Worm (Caenorhabditis elegans) whole organism, young adult: ENCODE results near the gene Y82E9BR.17.

Source experiments
- B0035.1 ChIP-seq: sonication (generic microtip); optimal IDR thresholded peaks from 2 replicates; lab custom pipeline; 2016; ENCODE audit warnings: missing genetic modification characterization, mild to moderate bottlenecking, missing compliant biosample characterization, missing genotype, missing genetic modification reagents
- B0336.3 ChIP-seq: fragments of 200-800 bp; sonication (Bioruptor generic); IDR thresholded peaks from 2 replicates; pipeline ENCODE4 v1.3.6; 2022; ENCODE audit warnings: missing genetic modification characterization, missing compliant biosample characterization
- C06A6.2 ChIP-seq: fragments of 200-800 bp; sonication (Bioruptor generic); conservative IDR thresholded peaks from 2 replicates; pipeline ENCODE4 v1.3.6; 2022; ENCODE audit warnings: missing genetic modification characterization, missing compliant biosample characterization
- F37B4.10 ChIP-seq: fragments of 200-800 bp; sonication (Bioruptor generic); IDR thresholded peaks from 2 replicates; pipeline ENCODE4 v1.3.6; 2022; ENCODE audit warnings: missing genetic modification characterization, missing compliant biosample characterization
- T26A5.8 ChIP-seq: sonication (generic microtip); optimal IDR thresholded peaks from 2 replicates; lab custom pipeline; 2016; ENCODE audit warnings: missing genetic modification characterization, missing compliant biosample characterization
- Y53F4B.3 ChIP-seq: fragments of 200-800 bp; sonication (Bioruptor generic); IDR thresholded peaks from 2 replicates; pipeline ENCODE4 v1.3.6; 2022; ENCODE audit warnings: missing genetic modification reagents, missing genetic modification characterization, missing compliant biosample characterization
- ZK185.1 ChIP-seq: sonication (generic microtip); optimal IDR thresholded peaks from 2 replicates; lab custom pipeline; 2016; ENCODE audit warnings: mild to moderate bottlenecking, missing genetic modification characterization, missing compliant biosample characterization; ENCODE audit not compliant: poor library complexity, severe bottlenecking
- akir-1 ChIP-seq: fragments of 200-800 bp; sonication (Bioruptor generic); optimal IDR thresholded peaks from 2 replicates; lab custom pipeline; 2018; ENCODE audit warnings: mild to moderate bottlenecking, missing genetic modification characterization, moderate library complexity, missing compliant biosample characterization
- atf-7 ChIP-seq: sonication (generic microtip); optimal IDR thresholded peaks from 2 replicates; lab custom pipeline; 2017; ENCODE audit warnings: mild to moderate bottlenecking, missing genetic modification characterization, missing compliant biosample characterization
- cebp-2 ChIP-seq: fragments of 200-800 bp; sonication (Bioruptor generic); IDR thresholded peaks from 2 replicates; pipeline ENCODE4 v1.3.6; 2022; ENCODE audit warnings: missing genetic modification characterization, missing compliant biosample characterization
- chd-7 ChIP-seq: sonication (generic microtip); optimal IDR thresholded peaks from 2 replicates; lab custom pipeline; 2016; ENCODE audit warnings: mild to moderate bottlenecking, missing genetic modification characterization, moderate library complexity, missing compliant biosample characterization
- dox-1 ChIP-seq: fragments of 200-800 bp; sonication (Bioruptor generic); IDR thresholded peaks from 2 replicates; pipeline ENCODE4 v1.3.6; 2022; ENCODE audit warnings: missing genetic modification reagents, missing genetic modification characterization, missing compliant biosample characterization
- efl-1 ChIP-seq: fragments of 150-350 bp; optimal IDR thresholded peaks from 2 replicates; lab custom pipeline; 2014; ENCODE audit warnings: missing biosample characterization, missing genetic modification reagents, missing genetic modification characterization
- egrh-3 ChIP-seq: fragments of 200-800 bp; sonication (Bioruptor generic); IDR thresholded peaks from 2 replicates; pipeline ENCODE4 v1.3.6; 2022; ENCODE audit warnings: missing genetic modification reagents, missing genetic modification characterization, missing compliant biosample characterization
- ets-4 ChIP-seq: fragments of 200-800 bp; sonication (Bioruptor generic); optimal IDR thresholded peaks from 2 replicates; lab custom pipeline; 2018; ENCODE audit warnings: mild to moderate bottlenecking, missing genetic modification characterization, missing compliant biosample characterization
- hlh-26 ChIP-seq: fragments of 200-800 bp; sonication (Bioruptor generic); conservative IDR thresholded peaks from 2 replicates; pipeline ENCODE4 v1.3.6; 2022; ENCODE audit warnings: missing genetic modification reagents, missing genetic modification characterization, missing compliant biosample characterization
- hmg-1.2 ChIP-seq: fragments of 200-800 bp; sonication (Bioruptor generic); IDR thresholded peaks from 2 replicates; pipeline ENCODE4 v1.3.6; 2022; ENCODE audit warnings: missing genetic modification reagents, missing genetic modification characterization, missing compliant biosample characterization
- hmg-20 ChIP-seq: fragments of 200-800 bp; sonication (Bioruptor generic); IDR thresholded peaks from 2 replicates; pipeline ENCODE4 v1.3.6; 2022; ENCODE audit warnings: missing genetic modification reagents, missing genetic modification characterization, missing compliant biosample characterization
- hsf-1 ChIP-seq: fragments of 200-800 bp; sonication (Bioruptor generic); IDR thresholded peaks from 2 replicates; pipeline ENCODE4 v1.3.6; 2022; ENCODE audit warnings: missing genetic modification reagents, missing genetic modification characterization, missing compliant biosample characterization
- lag-1 ChIP-seq: fragments of 200-800 bp; sonication (Bioruptor generic); IDR thresholded peaks from 2 replicates; pipeline ENCODE4 v1.3.6; 2022; ENCODE audit warnings: missing genetic modification reagents, missing genetic modification characterization, missing compliant biosample characterization
- lin-26 ChIP-seq: fragments of 200-800 bp; sonication (Bioruptor generic); IDR thresholded peaks from 2 replicates; pipeline ENCODE4 v1.3.6; 2022; ENCODE audit warnings: missing genetic modification reagents, missing genetic modification characterization, missing compliant biosample characterization
- lin-35 ChIP-seq, 3 experiments: fragments of 150-350 bp in 2 of 3; sonication (generic microtip) in 1 of 3; optimal IDR thresholded peaks; 2 replicates each; lab custom pipeline; 2014 to 2018; ENCODE audit warnings: missing biosample characterization in 3 of 3, missing genetic modification characterization in 3 of 3, missing genetic modification reagents in 3 of 3
- lin-54 ChIP-seq: fragments of 200-800 bp; sonication (Bioruptor generic); optimal IDR thresholded peaks from 2 replicates; lab custom pipeline; 2018; ENCODE audit warnings: mild to moderate bottlenecking, missing genetic modification characterization, missing compliant biosample characterization
- lsl-1 ChIP-seq: fragments of 200-800 bp; sonication (Bioruptor generic); optimal IDR thresholded peaks from 2 replicates; lab custom pipeline; 2018; ENCODE audit warnings: mild to moderate bottlenecking, missing genetic modification characterization, moderate library complexity, missing compliant biosample characterization
- madf-3 ChIP-seq: fragments of 200-800 bp; sonication (Bioruptor generic); IDR thresholded peaks from 2 replicates; pipeline ENCODE4 v1.3.6; 2022; ENCODE audit warnings: missing genetic modification reagents, missing genetic modification characterization, missing compliant biosample characterization
- madf-6 ChIP-seq: fragments of 200-800 bp; sonication (Bioruptor generic); IDR thresholded peaks from 2 replicates; pipeline ENCODE4 v1.3.6; 2022; ENCODE audit warnings: missing genetic modification reagents, missing genetic modification characterization, missing compliant biosample characterization
- mcd-1 ChIP-seq: fragments of 200-800 bp; sonication (Bioruptor generic); IDR thresholded peaks from 2 replicates; pipeline ENCODE4 v1.3.6; 2022; ENCODE audit warnings: missing genetic modification reagents, missing genetic modification characterization, missing compliant biosample characterization
- mxl-1 ChIP-seq: sonication (generic microtip); optimal IDR thresholded peaks from 2 replicates; lab custom pipeline; 2016; ENCODE audit warnings: missing genetic modification characterization, missing compliant biosample characterization
- nfya-2 ChIP-seq: fragments of 200-800 bp; sonication (Bioruptor generic); IDR thresholded peaks from 2 replicates; pipeline ENCODE4 v1.3.6; 2022; ENCODE audit warnings: missing genetic modification reagents, missing genetic modification characterization, missing compliant biosample characterization
- nhr-80 ChIP-seq: sonication (generic microtip); optimal IDR thresholded peaks from 2 replicates; lab custom pipeline; 2016; ENCODE audit warnings: missing genetic modification characterization, missing compliant biosample characterization
- repo-1 ChIP-seq: sonication (generic microtip); optimal IDR thresholded peaks from 2 replicates; lab custom pipeline; 2017; ENCODE audit warnings: mild to moderate bottlenecking, missing genetic modification characterization, missing compliant biosample characterization
- rpc-1 ChIP-seq, 2 experiments: fragments of 150-350 bp in 1 of 2; sonication (generic microtip) in 1 of 2; optimal IDR thresholded peaks; 2 replicates each; lab custom pipeline; 2014 to 2018; ENCODE audit warnings: missing biosample characterization in 1 of 2, missing genetic modification characterization in 1 of 2, missing genetic modification reagents in 1 of 2, missing genotype in 1 of 2
- sea-2 ChIP-seq: fragments of 200-800 bp; sonication (Bioruptor generic); IDR thresholded peaks from 2 replicates; pipeline ENCODE4 v1.3.6; 2022; ENCODE audit warnings: missing genetic modification characterization, missing compliant biosample characterization
- snpc-1.3 ChIP-seq: sonication (generic microtip); optimal IDR thresholded peaks from 2 replicates; lab custom pipeline; 2017; ENCODE audit warnings: missing genetic modification characterization, mild to moderate bottlenecking, missing compliant biosample characterization, antibody characterized with exemption, moderate library complexity, missing genotype, missing genetic modification reagents; ENCODE audit not compliant: insufficient read depth
- sptf-2 ChIP-seq: fragments of 200-800 bp; sonication (Bioruptor generic); optimal IDR thresholded peaks from 2 replicates; lab custom pipeline; 2018; ENCODE audit warnings: mild to moderate bottlenecking, missing genetic modification characterization, missing compliant biosample characterization
- zim-3 ChIP-seq: sonication (generic microtip); optimal IDR thresholded peaks from 2 replicates; lab custom pipeline; 2017; ENCODE audit warnings: mild to moderate bottlenecking, missing genetic modification characterization, moderate library complexity, missing compliant biosample characterization

Y82E9BR.17 gene

DNA sequence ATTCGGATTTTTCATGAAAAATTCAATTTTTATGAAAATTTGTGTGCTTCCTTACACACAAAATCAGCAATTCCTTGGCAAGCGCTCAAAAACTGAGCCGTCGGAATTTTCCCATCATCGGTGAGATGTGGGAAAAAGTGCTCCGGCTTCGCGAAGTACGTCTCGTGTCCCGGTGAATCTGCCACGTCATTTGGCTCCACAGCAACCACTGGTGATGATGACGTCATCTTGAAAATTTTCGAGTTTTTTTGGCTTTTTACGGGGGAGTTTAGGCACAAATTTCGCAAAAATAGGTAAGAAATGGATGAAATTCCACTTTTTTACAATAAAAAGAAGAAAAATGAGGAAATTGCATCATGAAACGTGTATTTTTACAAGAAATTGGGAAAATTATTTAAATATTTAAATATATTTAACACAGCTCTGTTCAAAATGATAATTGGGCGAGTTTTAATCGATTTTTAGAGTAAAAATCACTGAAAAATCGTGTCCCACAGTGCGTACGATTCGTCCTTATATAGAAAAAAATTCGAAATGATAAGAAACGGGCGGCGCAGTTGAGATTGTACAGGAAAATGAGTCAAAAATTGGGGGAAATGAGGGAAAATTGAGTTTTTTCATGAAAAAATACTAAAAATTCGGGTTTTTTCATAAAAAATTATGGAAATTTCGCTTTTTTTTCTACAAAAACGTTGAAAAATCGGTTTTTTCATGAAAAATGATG lies 41.5 kb downstream of the Y82E9BR.17 start, which contains the start of gene Y82E9BR.14:
Y82E9BR.14 (minus strand) TSS at position 227 of the 724 bp plus-strand sequence.
- TF ChIP-seq akir-1: no peak
- peak; percentile 10 for TF ChIP-seq T26A5.8 (tag; lab: Kevin White, UChicago)
- peak; percentile 53 for TF ChIP-seq nhr-80 (tag; lab: Kevin White, UChicago)
- no peak for TF ChIP-seq lag-1
- TF ChIP-seq lin-26 (GFP tag; lab: Robert Waterston, UW): no peak
- TF ChIP-seq madf-3 (GFP tag; lab: Robert Waterston, UW): peak; percentile 85
- TF ChIP-seq B0336.3 (GFP tag; lab: Robert Waterston, UW): no peak; the same call in 1 of the 2 replicates
- TF ChIP-seq cebp-2: no peak
- TF ChIP-seq C06A6.2 (GFP tag; lab: Robert Waterston, UW): no peak
- 0 out of 2 replicates have a peak, but pooled peaks have one; percentile 9 for TF ChIP-seq hmg-1.2 (GFP tag; lab: Robert Waterston, UW)
- TF ChIP-seq atf-7: peak; percentile 74
- TF ChIP-seq B0035.1 (tag; lab: Kevin White, UChicago): no peak
- TF ChIP-seq hsf-1 (GFP tag; lab: Robert Waterston, UW): peak; percentile 42

ce11 chrIII:1413125-1413837 lies 42.3 kb downstream of the Y82E9BR.17 start:
- TF ChIP-seq Y53F4B.3 (GFP tag; lab: Robert Waterston, UW) (no peak), sptf-2 (GFP tag; lab: Kevin White, UChicago) (no peak), lin-26 (GFP tag; lab: Robert Waterston, UW) (no peak), zim-3 (tag; lab: Kevin White, UChicago) (no peak), madf-3 (GFP tag; lab: Robert Waterston, UW) (peak; percentile 97), F37B4.10 (no peak), C06A6.2 (GFP tag; lab: Robert Waterston, UW) (no peak), lsl-1 (GFP tag; lab: Kevin White, UChicago) (peak; percentile 41), madf-6 (peak; percentile 9; the same call in 1 of the 2 replicates), hmg-1.2 (GFP tag; lab: Robert Waterston, UW) (no peak), lin-35 (GFP tag; optimal IDR thresholded peaks at IDR 0.05; lab: Kevin White, UChicago) (no peak), lin-54 (GFP tag; lab: Kevin White, UChicago) (peak; percentile 27), nfya-2 (GFP tag; lab: Robert Waterston, UW) (no peak), mcd-1 (peak; percentile 63), rpc-1 (optimal IDR thresholded peaks at IDR 0.05; lab: Kevin White, UChicago) (no peak), rpc-1 (tag; optimal IDR thresholded peaks at IDR 0.05; lab: Kevin White, UChicago) (no peak), hmg-20 (GFP tag; lab: Robert Waterston, UW) (no peak), snpc-1.3 (tag; lab: Kevin White, UChicago) (peak; percentile 9), ZK185.1 (tag; lab: Kevin White, UChicago) (no peak), hsf-1 (GFP tag; lab: Robert Waterston, UW) (no peak), egrh-3 (GFP tag; lab: Robert Waterston, UW) (no peak), efl-1 (peak; percentile 23), dox-1 (GFP tag; lab: Robert Waterston, UW) (0 out of 2 replicates have a peak, but pooled peaks have one; percentile 10), repo-1 (tag; lab: Kevin White, UChicago) (no peak), ets-4 (GFP tag; lab: Kevin White, UChicago) (no peak), akir-1 (no peak), mxl-1 (no peak)

- TF ChIP-seq hlh-26 (GFP tag; lab: Robert Waterston, UW) (no peak), sea-2 (GFP tag; lab: Robert Waterston, UW) (no peak), efl-1 (no peak), madf-3 (GFP tag; lab: Robert Waterston, UW) (0 out of 2 replicates have a peak, but pooled peaks have one; percentile 51), chd-7 (tag; lab: Kevin White, UChicago) (no peak)
These were observed 46.4 kb downstream of the Y82E9BR.17 start, which contains the start of gene Y82E9BR.22 for ce11 chrIII:1409139-1409538. Gene Y82E9BR.22 (minus strand): TSS chrIII:1409239.
